Fruit fly (Drosophila melanogaster) whole organism, adult: ENCODE results near the gene CG14605.

Experiments
- CG11617 ChIP-seq: fragments of 200-800 bp; sonication (Bioruptor generic); optimal IDR thresholded peaks from 2 replicates; lab custom pipeline; 2017; ENCODE audit warnings: mild to moderate bottlenecking, missing biosample characterization, missing genetic modification reagents, missing genetic modification characterization
- CG33017 ChIP-seq: fragments of 200-800 bp; sonication (Bioruptor generic); optimal IDR thresholded peaks from 2 replicates; lab custom pipeline; 2018; ENCODE audit warnings: missing biosample characterization, mild to moderate bottlenecking, missing genetic modification characterization, moderate library complexity
- CG5204 ChIP-seq: fragments of 200-800 bp; sonication (Bioruptor generic); optimal IDR thresholded peaks from 2 replicates; lab custom pipeline; 2016; ENCODE audit warnings: missing biosample characterization, missing genetic modification characterization
- Mnt ChIP-seq: fragments of 200-800 bp; sonication (Bioruptor generic); optimal IDR thresholded peaks from 2 replicates; lab custom pipeline; 2016; ENCODE audit warnings: missing biosample characterization, mild to moderate bottlenecking, missing genetic modification characterization
- bab1 ChIP-seq: fragments of 200-800 bp; sonication (Bioruptor generic); optimal IDR thresholded peaks from 3 replicates; lab custom pipeline; 2019; ENCODE audit warnings: missing biosample characterization, mild to moderate bottlenecking, missing genetic modification characterization, moderate library complexity
- cic ChIP-seq: fragments of 200-800 bp; sonication (Bioruptor generic); optimal IDR thresholded peaks from 2 replicates; lab custom pipeline; 2017; ENCODE audit warnings: missing biosample characterization, mild to moderate bottlenecking, missing genetic modification characterization, moderate library complexity
- tj ChIP-seq: fragments of 200-800 bp; sonication (Bioruptor generic); optimal IDR thresholded peaks from 3 replicates; lab custom pipeline; 2017; ENCODE audit warnings: missing biosample characterization, mild to moderate bottlenecking, missing genetic modification characterization, moderate library complexity
- toe ChIP-seq: fragments of 200-800 bp; sonication (Bioruptor generic); optimal IDR thresholded peaks from 2 replicates; lab custom pipeline; 2016; ENCODE audit warnings: missing biosample characterization, missing genetic modification characterization

DNA sequence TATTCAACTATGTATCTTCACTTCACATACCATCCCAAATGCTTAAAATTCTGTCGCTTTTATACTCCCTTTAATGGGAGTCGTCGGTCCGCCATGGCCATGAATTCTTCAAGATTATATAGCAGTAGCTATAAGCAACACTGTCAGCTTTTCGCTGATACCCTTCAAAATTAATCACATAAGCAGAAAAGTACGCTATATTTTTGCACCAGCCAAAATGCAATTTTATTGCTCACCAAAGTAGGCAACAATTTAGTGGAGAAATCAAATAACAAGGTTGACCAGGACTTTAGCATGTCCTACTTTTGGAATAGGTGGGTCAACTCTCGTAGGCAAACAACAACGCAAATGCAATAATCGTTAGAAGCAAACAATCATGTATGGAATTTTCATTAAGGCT lies 19.7 kb downstream of the CG14605 start:
- TF ChIP-seq tj (GFP tag; lab: Kevin White, UChicago), result peak; percentile 5
- no peak for TF ChIP-seq Mnt (GFP tag; lab: Kevin White, UChicago)
- peak; percentile 31 for TF ChIP-seq bab1 (GFP tag; lab: Kevin White, UChicago)
- no peak for TF ChIP-seq toe (GFP tag; lab: Kevin White, UChicago)
- no peak for TF ChIP-seq cic (GFP tag; lab: Kevin White, UChicago)
- TF ChIP-seq CG11617, result no peak
- no peak for TF ChIP-seq CG5204 (GFP tag; lab: Kevin White, UChicago)
- no peak for TF ChIP-seq CG33017
